Worm (Caenorhabditis elegans): ENCODE results near the gene rpl-35.

rpl-35 gene

DNA sequence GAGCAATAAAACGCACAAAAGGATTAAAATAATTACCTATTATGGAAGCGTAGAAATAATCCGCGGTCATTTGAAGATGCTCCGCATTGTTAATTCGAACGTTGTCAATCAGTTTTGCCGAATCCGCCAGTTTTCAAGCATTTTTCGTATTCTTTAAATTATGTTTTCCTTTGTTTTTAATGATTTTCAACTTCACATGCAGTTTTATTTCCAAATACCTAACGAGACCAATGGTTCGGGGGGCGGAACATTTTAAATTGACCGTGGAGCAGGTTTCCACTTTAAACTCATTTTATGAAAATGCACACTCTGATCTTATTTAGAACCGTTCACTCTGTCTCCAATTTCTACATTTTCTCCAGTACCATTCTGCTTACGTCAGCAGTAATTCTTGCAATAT, 39.8 kb downstream of the rpl-35 start, which contains the start of gene ZK688.4:
TSS of gene ZK688.4 (plus strand) at position 301 of the 400 bp plus-strand sequence.
- TF ChIP-seq ceh-82 (tag; optimal IDR thresholded peaks at IDR 0.05) = no peak
- no peak for TF ChIP-seq F26F4.8 (GFP tag; conservative IDR thresholded peaks at IDR 0.05)
- no peak for TF ChIP-seq D1046.2 (GFP tag; IDR thresholded peaks at IDR 0.05)
- TF ChIP-seq daf-8 (GFP tag; IDR thresholded peaks at IDR 0.05) = no peak
- no peak for TF ChIP-seq mep-1 (tag; optimal IDR thresholded peaks at IDR 0.05)
- no peak for TF ChIP-seq arid-1 (GFP tag; conservative IDR thresholded peaks at IDR 0.05)
- no peak for TF ChIP-seq Y48G9A.11 (GFP tag; IDR thresholded peaks at IDR 0.05)
- TF ChIP-seq dpl-1 (GFP tag; optimal IDR thresholded peaks at IDR 0.05) = no peak
- TF ChIP-seq zfp-2 (tag; optimal IDR thresholded peaks at IDR 0.05) = no peak
- TF ChIP-seq tag-97 (GFP tag; IDR thresholded peaks at IDR 0.05) = no peak
- TF ChIP-seq nhr-77 (tag; optimal IDR thresholded peaks at IDR 0.05) = no peak
- no peak for TF ChIP-seq fkh-10 (GFP tag; optimal IDR thresholded peaks at IDR 0.05)

ce11 chrIII:7896925-7897324, 42.0 kb downstream of the rpl-35 start, which contains the start of gene ZK688.10:
Gene ZK688.10, minus strand, starts transcription at chrIII:7897025.
- TF ChIP-seq php-3 (GFP tag; IDR thresholded peaks at IDR 0.05) = no peak
- no peak for TF ChIP-seq dve-1 (tag; optimal IDR thresholded peaks at IDR 0.05; ENCODE audit: insufficient read depth)
- no peak for TF ChIP-seq nhr-237 (tag; optimal IDR thresholded peaks at IDR 0.05)
- TF ChIP-seq mxl-3 (GFP tag; optimal IDR thresholded peaks at IDR 0.05) = no peak
- TF ChIP-seq spr-3 (GFP tag; optimal IDR thresholded peaks at IDR 0.05) = no peak
- TF ChIP-seq aly-2 (tag; optimal IDR thresholded peaks at IDR 0.05) = no peak
- TF ChIP-seq aha-1 (tag) = peak; percentile 12

ce11 chrIII:7897733-7898132, 42.8 kb downstream of the rpl-35 start:
- TF ChIP-seq lsy-2 (tag; optimal IDR thresholded peaks at IDR 0.05) (peak in 1 of 2 experiments; percentile 59), ZK337.2 (GFP tag; IDR thresholded peaks at IDR 0.05) (no peak), T20F7.1 (GFP tag; optimal IDR thresholded peaks at IDR 0.05) (peak; percentile 34), nhr-48 (tag; optimal IDR thresholded peaks at IDR 0.05) (peak; percentile 36), gei-8 (GFP tag; optimal IDR thresholded peaks at IDR 0.05) (no peak), mes-2 (tag; optimal IDR thresholded peaks at IDR 0.05; ENCODE audit: poor library complexity, severe bottlenecking) (no peak), nhr-28 (tag; optimal IDR thresholded peaks at IDR 0.05) (peak; percentile 81), egl-43 (GFP tag; IDR thresholded peaks at IDR 0.05) (no peak), nhr-77 (tag; optimal IDR thresholded peaks at IDR 0.05) (no peak), hlh-30 (tag; optimal IDR thresholded peaks at IDR 0.05; ENCODE audit: insufficient read depth) (peak; percentile 33), hlh-11 (tag; optimal IDR thresholded peaks at IDR 0.05) (peak; percentile 27), mdl-1 (tag; optimal IDR thresholded peaks at IDR 0.05) (peak in 1 of 2 experiments; percentile 52), Y75B8A.6 (GFP tag; IDR thresholded peaks at IDR 0.05) (no peak), unc-62 (GFP tag; optimal IDR thresholded peaks at IDR 0.05 in 1 of 2) (no peak), unc-62 (tag; optimal IDR thresholded peaks at IDR 0.05) (no peak), skn-1 (tag; optimal IDR thresholded peaks at IDR 0.05) (no peak), ctbp-1 (GFP tag; IDR thresholded peaks at IDR 0.05) (no peak), lir-3 (tag; optimal IDR thresholded peaks at IDR 0.05) (no peak), zip-2 (tag; optimal IDR thresholded peaks at IDR 0.05) (no peak), mep-1 (tag; optimal IDR thresholded peaks at IDR 0.05) (peak; percentile 26), madf-9 (GFP tag; conservative IDR thresholded peaks at IDR 0.05) (no peak), dmd-6 (GFP tag; IDR thresholded peaks at IDR 0.05) (peak; percentile 37; the same call in 1 of the 2 replicates), daf-12 (tag; optimal IDR thresholded peaks at IDR 0.05) (no peak), ztf-11 (tag; optimal IDR thresholded peaks at IDR 0.05) (no peak), cey-2 (tag; optimal IDR thresholded peaks at IDR 0.05; ENCODE audit: borderline replicate concordance, insufficient read depth) (peak; percentile 5), dve-1 (tag; optimal IDR thresholded peaks at IDR 0.05; ENCODE audit: insufficient read depth) (peak; percentile 44), lim-7 (GFP tag; IDR thresholded peaks at IDR 0.05) (no peak), mdt-29 (GFP tag; IDR thresholded peaks at IDR 0.05) (no peak)

All from whole organism, L4 larva.